Worm (Caenorhabditis elegans) whole organism, young adult: ENCODE data around the gene Y41E3.19.

Source experiments
- B0035.1 ChIP-seq: sonication (generic microtip); optimal IDR thresholded peaks from 2 replicates; lab custom pipeline; 2016; ENCODE audit warnings: missing genetic modification characterization, mild to moderate bottlenecking, missing compliant biosample characterization, missing genotype, missing genetic modification reagents
- B0336.3 ChIP-seq: fragments of 200-800 bp; sonication (Bioruptor generic); IDR thresholded peaks from 2 replicates; pipeline ENCODE4 v1.3.6; 2022; ENCODE audit warnings: missing genetic modification characterization, missing compliant biosample characterization
- D2030.7 ChIP-seq: fragments of 200-800 bp; sonication (Bioruptor generic); IDR thresholded peaks from 2 replicates; pipeline ENCODE4 v1.3.6; 2022; ENCODE audit warnings: missing genetic modification reagents, missing genetic modification characterization, missing compliant biosample characterization
- F23B12.7 ChIP-seq: sonication (generic microtip); optimal IDR thresholded peaks from 2 replicates; lab custom pipeline; 2017; ENCODE audit warnings: missing genetic modification characterization, mild to moderate bottlenecking, missing compliant biosample characterization, antibody characterized with exemption, moderate library complexity; ENCODE audit not compliant: insufficient read depth
- F33H1.4 ChIP-seq: fragments of 200-800 bp; sonication (Bioruptor generic); IDR thresholded peaks from 2 replicates; pipeline ENCODE4 v1.3.6; 2022; ENCODE audit warnings: missing genetic modification reagents, missing genetic modification characterization, missing compliant biosample characterization
- F37B4.10 ChIP-seq: fragments of 200-800 bp; sonication (Bioruptor generic); IDR thresholded peaks from 2 replicates; pipeline ENCODE4 v1.3.6; 2022; ENCODE audit warnings: missing genetic modification characterization, missing compliant biosample characterization
- athp-1 ChIP-seq: sonication (generic microtip); optimal IDR thresholded peaks from 2 replicates; lab custom pipeline; 2017; ENCODE audit warnings: mild to moderate bottlenecking, missing genetic modification characterization, missing compliant biosample characterization
- attf-3 ChIP-seq: fragments of 200-800 bp; sonication (Bioruptor generic); conservative IDR thresholded peaks from 2 replicates; pipeline ENCODE4 v1.3.6; 2022; ENCODE audit warnings: missing genetic modification reagents, missing genetic modification characterization, missing compliant biosample characterization
- attf-5 ChIP-seq: fragments of 200-800 bp; sonication (Bioruptor generic); optimal IDR thresholded peaks from 2 replicates; lab custom pipeline; 2018; ENCODE audit warnings: mild to moderate bottlenecking, missing genetic modification characterization, missing compliant biosample characterization
- attf-6 ChIP-seq: fragments of 200-800 bp; sonication (Bioruptor generic); IDR thresholded peaks from 2 replicates; pipeline ENCODE4 v1.3.6; 2022; ENCODE audit warnings: missing genetic modification reagents, missing genetic modification characterization, missing compliant biosample characterization
- cebp-1 ChIP-seq, 2 experiments: fragments of 200-800 bp in 1 of 2; sonication (Bioruptor generic) in 1 of 2; sonication (generic microtip) in 1 of 2; IDR thresholded peaks in 1 of 2; optimal IDR thresholded peaks in 1 of 2; 2 replicates each; pipeline versions ENCODE4 v1.3.6 to Lab custom; 2017 to 2022; ENCODE audit warnings: missing compliant biosample characterization in 2 of 2, missing genetic modification characterization in 2 of 2, mild to moderate bottlenecking in 1 of 2, missing genetic modification reagents in 1 of 2, moderate library complexity in 1 of 2
- cebp-2 ChIP-seq: fragments of 200-800 bp; sonication (Bioruptor generic); IDR thresholded peaks from 2 replicates; pipeline ENCODE4 v1.3.6; 2022; ENCODE audit warnings: missing genetic modification characterization, missing compliant biosample characterization
- ceh-27 ChIP-seq: fragments of 200-800 bp; sonication (Bioruptor generic); optimal IDR thresholded peaks from 2 replicates; lab custom pipeline; 2018; ENCODE audit warnings: mild to moderate bottlenecking, missing genetic modification characterization, moderate library complexity, missing compliant biosample characterization
- dpl-1 ChIP-seq: fragments of 150-350 bp; optimal IDR thresholded peaks from 2 replicates; lab custom pipeline; 2014; ENCODE audit warnings: missing biosample characterization, missing genetic modification reagents, missing genetic modification characterization
- efl-1 ChIP-seq: fragments of 150-350 bp; optimal IDR thresholded peaks from 2 replicates; lab custom pipeline; 2014; ENCODE audit warnings: missing biosample characterization, missing genetic modification reagents, missing genetic modification characterization
- hlh-26 ChIP-seq: fragments of 200-800 bp; sonication (Bioruptor generic); conservative IDR thresholded peaks from 2 replicates; pipeline ENCODE4 v1.3.6; 2022; ENCODE audit warnings: missing genetic modification reagents, missing genetic modification characterization, missing compliant biosample characterization
- hmg-1.2 ChIP-seq: fragments of 200-800 bp; sonication (Bioruptor generic); IDR thresholded peaks from 2 replicates; pipeline ENCODE4 v1.3.6; 2022; ENCODE audit warnings: missing genetic modification reagents, missing genetic modification characterization, missing compliant biosample characterization
- hsf-1 ChIP-seq: fragments of 200-800 bp; sonication (Bioruptor generic); IDR thresholded peaks from 2 replicates; pipeline ENCODE4 v1.3.6; 2022; ENCODE audit warnings: missing genetic modification reagents, missing genetic modification characterization, missing compliant biosample characterization
- let-607 ChIP-seq, 2 experiments: fragments of 200-800 bp in 1 of 2; sonication (Bioruptor generic) in 1 of 2; sonication (generic microtip) in 1 of 2; optimal IDR thresholded peaks; 2 replicates each; lab custom pipeline; 2016 to 2018; ENCODE audit warnings: mild to moderate bottlenecking in 2 of 2, missing compliant biosample characterization in 2 of 2, missing genetic modification characterization in 2 of 2, moderate library complexity in 2 of 2, missing genotype in 1 of 2
- lin-35 ChIP-seq, 3 experiments: fragments of 150-350 bp in 2 of 3; sonication (generic microtip) in 1 of 3; optimal IDR thresholded peaks; 2 replicates each; lab custom pipeline; 2014 to 2018; ENCODE audit warnings: missing biosample characterization in 3 of 3, missing genetic modification characterization in 3 of 3, missing genetic modification reagents in 3 of 3
- lin-40 ChIP-seq: sonication (generic microtip); optimal IDR thresholded peaks from 2 replicates; lab custom pipeline; 2016; ENCODE audit warnings: missing genetic modification characterization, mild to moderate bottlenecking, missing compliant biosample characterization, missing genotype, missing genetic modification reagents
- lin-54 ChIP-seq: fragments of 200-800 bp; sonication (Bioruptor generic); optimal IDR thresholded peaks from 2 replicates; lab custom pipeline; 2018; ENCODE audit warnings: mild to moderate bottlenecking, missing genetic modification characterization, missing compliant biosample characterization
- lsl-1 ChIP-seq: fragments of 200-800 bp; sonication (Bioruptor generic); optimal IDR thresholded peaks from 2 replicates; lab custom pipeline; 2018; ENCODE audit warnings: mild to moderate bottlenecking, missing genetic modification characterization, moderate library complexity, missing compliant biosample characterization
- madf-6 ChIP-seq: fragments of 200-800 bp; sonication (Bioruptor generic); IDR thresholded peaks from 2 replicates; pipeline ENCODE4 v1.3.6; 2022; ENCODE audit warnings: missing genetic modification reagents, missing genetic modification characterization, missing compliant biosample characterization
- madf-8 ChIP-seq: fragments of 200-800 bp; sonication (Bioruptor generic); conservative IDR thresholded peaks from 2 replicates; pipeline ENCODE4 v1.3.6; 2022; ENCODE audit warnings: missing genetic modification reagents, missing genetic modification characterization, missing compliant biosample characterization
- mcd-1 ChIP-seq: fragments of 200-800 bp; sonication (Bioruptor generic); IDR thresholded peaks from 2 replicates; pipeline ENCODE4 v1.3.6; 2022; ENCODE audit warnings: missing genetic modification reagents, missing genetic modification characterization, missing compliant biosample characterization
- mes-4 ChIP-seq: sonication (generic microtip); optimal IDR thresholded peaks from 2 replicates; lab custom pipeline; 2016; ENCODE audit warnings: missing genotype, missing genetic modification characterization, missing compliant biosample characterization
- nhr-179 ChIP-seq: sonication (generic microtip); optimal IDR thresholded peaks from 2 replicates; lab custom pipeline; 2016; ENCODE audit warnings: mild to moderate bottlenecking, missing genetic modification characterization, missing compliant biosample characterization
- nhr-80 ChIP-seq: sonication (generic microtip); optimal IDR thresholded peaks from 2 replicates; lab custom pipeline; 2016; ENCODE audit warnings: missing genetic modification characterization, missing compliant biosample characterization
- pbrm-1 ChIP-seq: fragments of 200-800 bp; sonication (Bioruptor generic); IDR thresholded peaks from 2 replicates; pipeline ENCODE4 v1.3.6; 2022; ENCODE audit warnings: missing genetic modification reagents, missing genetic modification characterization, missing compliant biosample characterization
- rec-8 ChIP-seq, 2 experiments: sonication (generic microtip); optimal IDR thresholded peaks; 2 replicates each; lab custom pipeline; 2016; ENCODE audit warnings: mild to moderate bottlenecking in 2 of 2, missing genetic modification characterization in 2 of 2, missing genetic modification reagents in 2 of 2, missing genotype in 2 of 2, missing biosample characterization in 1 of 2, missing compliant biosample characterization in 1 of 2, moderate library complexity in 1 of 2
- sea-2 ChIP-seq: fragments of 200-800 bp; sonication (Bioruptor generic); IDR thresholded peaks from 2 replicates; pipeline ENCODE4 v1.3.6; 2022; ENCODE audit warnings: missing genetic modification characterization, missing compliant biosample characterization
- snpc-1.1 ChIP-seq: sonication (generic microtip); optimal IDR thresholded peaks from 2 replicates; lab custom pipeline; 2017; ENCODE audit warnings: missing genetic modification characterization, mild to moderate bottlenecking, missing compliant biosample characterization, antibody characterized with exemption, moderate library complexity, missing genotype, missing genetic modification reagents; ENCODE audit not compliant: insufficient read depth
- snpc-4 ChIP-seq, 5 experiments: fragments of 150-350 bp in 1 of 5; sonication (generic microtip) in 4 of 5; optimal IDR thresholded peaks; 2 replicates each; lab custom pipeline; 2014 to 2018; ENCODE audit warnings: missing genetic modification characterization in 5 of 5, missing biosample characterization in 3 of 5, antibody characterized with exemption in 2 of 5, mild to moderate bottlenecking in 2 of 5, missing compliant biosample characterization in 2 of 5, missing genotype in 2 of 5, moderate library complexity in 2 of 5, missing genetic modification reagents in 1 of 5
- tbp1 ChIP-seq: fragments of 200-800 bp; sonication (Bioruptor generic); optimal IDR thresholded peaks from 2 replicates; lab custom pipeline; 2018; ENCODE audit warnings: mild to moderate bottlenecking, missing genetic modification characterization, missing compliant biosample characterization
- unc-62 ChIP-seq: fragments of 150-350 bp; optimal IDR thresholded peaks from 2 replicates; lab custom pipeline; 2014; ENCODE audit warnings: missing biosample characterization, missing genetic modification reagents, missing genetic modification characterization
- xnd-1 ChIP-seq: sonication (generic microtip); optimal IDR thresholded peaks from 2 replicates; lab custom pipeline; 2016; ENCODE audit warnings: missing genotype, missing genetic modification reagents, missing genetic modification characterization, missing compliant biosample characterization
- ztf-18 ChIP-seq: sonication (generic microtip); optimal IDR thresholded peaks from 2 replicates; lab custom pipeline; 2016; ENCODE audit warnings: missing genotype, mild to moderate bottlenecking, missing genetic modification characterization, missing compliant biosample characterization

Y41E3.19 gene

ce11 chrIV:15029565-15029964, 26.4 kb upstream of the Y41E3.19 start:
- TF ChIP-seq lin-54 (peak; percentile 18), madf-6 (GFP tag; lab: Robert Waterston, UW) (peak; percentile 80), xnd-1 (tag; lab: Kevin White, UChicago) (peak; percentile 67), athp-1 (tag; lab: Kevin White, UChicago) (no peak), efl-1 (GFP tag; lab: Kevin White, UChicago) (peak; percentile 70), tbp1 (GFP tag; lab: Kevin White, UChicago) (peak; percentile 4), nhr-179 (no peak), cebp-2 (GFP tag; lab: Robert Waterston, UW) (0 out of 2 replicates have a peak, but pooled peaks have one; percentile 14), F33H1.4 (no peak), madf-8 (peak; percentile 38; the same call in 1 of the 2 replicates), hsf-1 (peak; percentile 33; the same call in 1 of the 2 replicates)

DNA sequence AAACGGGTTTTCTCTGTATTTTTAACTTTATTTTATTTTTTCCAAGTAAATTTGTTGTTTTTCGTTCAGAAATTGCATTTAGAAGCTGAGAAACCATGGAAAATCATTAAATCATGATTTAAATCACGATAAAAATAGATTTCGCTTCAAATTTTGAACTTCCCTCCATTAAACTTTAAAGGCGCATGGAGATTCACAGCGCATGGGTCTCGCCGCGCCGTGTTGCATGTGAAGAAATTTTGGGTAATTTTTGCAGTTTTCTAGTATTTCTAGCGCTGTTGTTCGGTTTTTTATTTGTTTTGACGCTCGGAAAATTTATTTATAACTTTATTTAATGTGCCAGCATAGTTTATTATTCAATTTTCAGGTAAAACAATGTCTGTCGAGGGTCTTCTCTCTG, 19.0 kb upstream of the Y41E3.19 start, which contains the start of gene eef-1B.2:
eef-1B.2 (plus strand) TSS at position 358 of the 400 bp plus-strand sequence.
- TF ChIP-seq mes-4 (tag; lab: Kevin White, UChicago) (no peak), sea-2 (no peak), B0336.3 (0 out of 2 replicates have a peak, but pooled peaks have one; percentile 35), efl-1 (GFP tag; lab: Kevin White, UChicago) (peak; percentile 80), D2030.7 (0 out of 2 replicates have a peak, but pooled peaks have one; percentile 36), lin-54 (peak; percentile 91), snpc-1.1 (peak; percentile 12), hmg-1.2 (GFP tag; lab: Robert Waterston, UW) (0 out of 2 replicates have a peak, but pooled peaks have one; percentile 16), F23B12.7 (tag; lab: Kevin White, UChicago) (peak; percentile 62), dpl-1 (GFP tag; lab: Kevin White, UChicago) (peak; percentile 74), hlh-26 (no peak), snpc-4 (GFP tag; optimal IDR thresholded peaks at IDR 0.05; lab: Kevin White, UChicago) (peak; percentile 68), snpc-4 (tag; optimal IDR thresholded peaks at IDR 0.05; lab: Kevin White, UChicago) (peak in 3 of 4 experiments; percentile 80 to 88 (median 87)), F37B4.10 (no peak), ztf-18 (tag; lab: Kevin White, UChicago) (peak; percentile 86), lin-40 (tag; lab: Kevin White, UChicago) (peak; percentile 12), attf-3 (0 out of 2 replicates have a peak, but pooled peaks have one; percentile 18), unc-62 (no peak), rec-8 (tag; optimal IDR thresholded peaks at IDR 0.05; lab: Kevin White, UChicago) (no peak), mcd-1 (GFP tag; lab: Robert Waterston, UW) (peak; percentile 43; the same call in 1 of the 2 replicates), pbrm-1 (GFP tag; lab: Robert Waterston, UW) (0 out of 2 replicates have a peak, but pooled peaks have one; percentile 24), F33H1.4 (peak; percentile 82), lsl-1 (GFP tag; lab: Kevin White, UChicago) (peak; percentile 9), lin-35 (GFP tag; optimal IDR thresholded peaks at IDR 0.05; lab: Kevin White, UChicago) (peak in 1 of 3 experiments; percentile 86), attf-6 (GFP tag; lab: Robert Waterston, UW) (peak; percentile 64; the same call in 1 of the 2 replicates), nhr-80 (tag; lab: Kevin White, UChicago) (peak; percentile 9), attf-5 (GFP tag; lab: Kevin White, UChicago) (peak; percentile 51), madf-6 (GFP tag; lab: Robert Waterston, UW) (peak; percentile 56; the same call in 1 of the 2 replicates), ceh-27 (GFP tag; lab: Kevin White, UChicago) (peak; percentile 5), tbp1 (GFP tag; lab: Kevin White, UChicago) (peak; percentile 37), cebp-1 (GFP tag; IDR thresholded peaks at IDR 0.05; lab: Robert Waterston, UW) (no peak), cebp-1 (tag; optimal IDR thresholded peaks at IDR 0.05; lab: Kevin White, UChicago) (peak; percentile 50), let-607 (tag; optimal IDR thresholded peaks at IDR 0.05; lab: Kevin White, UChicago) (peak; percentile 9 to 77), B0035.1 (tag; lab: Kevin White, UChicago) (no peak)
